Worm (Caenorhabditis elegans): ENCODE measurements around the gene F20C5.5.

ce11 chrIV:8784855-8785327 is 15.5 kb upstream of the F20C5.5 start, which contains the start of gene C33D9.13:
- TF ChIP-seq elt-3 (tag; optimal IDR thresholded peaks at IDR 0.05) (no peak), zag-1 (tag; optimal IDR thresholded peaks at IDR 0.05) (no peak), alr-1 (tag; optimal IDR thresholded peaks at IDR 0.05) (no peak), nhr-237 (tag; optimal IDR thresholded peaks at IDR 0.05) (no peak), nhr-6 (tag; optimal IDR thresholded peaks at IDR 0.05) (no peak), skn-1 (tag; optimal IDR thresholded peaks at IDR 0.05) (no peak), ceh-16 (tag; optimal IDR thresholded peaks at IDR 0.05) (no peak), lin-13 (GFP tag; optimal IDR thresholded peaks at IDR 0.05) (no peak), nhr-12 (tag; optimal IDR thresholded peaks at IDR 0.05) (no peak)
